Fruit fly (Drosophila melanogaster): ENCODE measurements around the gene CG15546.

The CG15546 gene

dm6 chr3R:30923581-30923980, 47.6 kb upstream of the CG15546 start (continued):
- no peak for TF ChIP-seq bbx (GFP tag; IDR thresholded peaks at IDR 0.05; ENCODE audit: partially characterized antibody)
- no peak for TF ChIP-seq CG10366 (GFP tag; IDR thresholded peaks at IDR 0.05)
- TF ChIP-seq CG6854 (GFP tag; optimal IDR thresholded peaks at IDR 0.05), result no peak
- no peak for TF ChIP-seq CG14050 (GFP tag; IDR thresholded peaks at IDR 0.05)
- no peak for TF ChIP-seq CG16815 (GFP tag; optimal IDR thresholded peaks at IDR 0.05)
- no peak for TF ChIP-seq so (GFP tag; IDR thresholded peaks at IDR 0.05)
- TF ChIP-seq Sox102F (GFP tag; optimal IDR thresholded peaks at IDR 0.05), result no peak
- no peak for TF ChIP-seq Deaf1 (tag; optimal IDR thresholded peaks at IDR 0.05)
- TF ChIP-seq CG3726 (GFP tag; IDR thresholded peaks at IDR 0.05), result no peak
- TF ChIP-seq CG9437 (GFP tag; optimal IDR thresholded peaks at IDR 0.05), result no peak
- TF ChIP-seq sens (GFP tag), result peak; percentile 13
- no peak for TF ChIP-seq lov (optimal IDR thresholded peaks at IDR 0.05)
- no peak for TF ChIP-seq lov (GFP tag; IDR thresholded peaks at IDR 0.05)
- TF ChIP-seq CG18619 (GFP tag; optimal IDR thresholded peaks at IDR 0.05), result no peak
- TF ChIP-seq D19A (tag; optimal IDR thresholded peaks at IDR 0.05), result no peak
- no peak for TF ChIP-seq CG11696 (GFP tag; IDR thresholded peaks at IDR 0.05)
- TF ChIP-seq CG13296 (GFP tag; optimal IDR thresholded peaks at IDR 0.05), result no peak
- no peak for TF ChIP-seq caup (GFP tag; optimal IDR thresholded peaks at IDR 0.05; ENCODE audit: severe bottlenecking)
- TF ChIP-seq gem (tag; optimal IDR thresholded peaks at IDR 0.05), result no peak
- peak; percentile 17 for TF ChIP-seq CG10543 (GFP tag; optimal IDR thresholded peaks at IDR 0.05)
- TF ChIP-seq Ets65A (GFP tag), result no peak
- TF ChIP-seq Vsx1 (GFP tag; optimal IDR thresholded peaks at IDR 0.05), result no peak
- TF ChIP-seq sug (tag; optimal IDR thresholded peaks at IDR 0.05), result peak; percentile 48
- TF ChIP-seq CG11723 (GFP tag; optimal IDR thresholded peaks at IDR 0.05), result no peak
- no peak for TF ChIP-seq esg (GFP tag; conservative IDR thresholded peaks at IDR 0.05)
- TF ChIP-seq gce (GFP tag; IDR thresholded peaks at IDR 0.05), result no peak
- no peak for TF ChIP-seq CG13287 (GFP tag; IDR thresholded peaks at IDR 0.05; ENCODE audit: partially characterized antibody)
- TF ChIP-seq exex (tag; optimal IDR thresholded peaks at IDR 0.05), result peak; percentile 85
- TF ChIP-seq lab (GFP tag; optimal IDR thresholded peaks at IDR 0.05), result peak; percentile 79
- TF ChIP-seq Drgx (GFP tag; IDR thresholded peaks at IDR 0.05), result no peak
- no peak for TF ChIP-seq prd (optimal IDR thresholded peaks at IDR 0.05)
- TF ChIP-seq prd (GFP tag; IDR thresholded peaks at IDR 0.05), result no peak
- TF ChIP-seq ara (GFP tag; IDR thresholded peaks at IDR 0.05), result no peak
- no peak for TF ChIP-seq MTF-1 (GFP tag; optimal IDR thresholded peaks at IDR 0.05; ENCODE audit: borderline replicate concordance)
- no peak for TF ChIP-seq bsh (GFP tag; optimal IDR thresholded peaks at IDR 0.05)
- no peak for TF ChIP-seq CG8765 (GFP tag; IDR thresholded peaks at IDR 0.05)
- TF ChIP-seq CG7963 (GFP tag; IDR thresholded peaks at IDR 0.05; ENCODE audit: partially characterized antibody), result no peak

- TF ChIP-seq Gsc (GFP tag; IDR thresholded peaks at IDR 0.05) (no peak), croc (GFP tag; conservative IDR thresholded peaks at IDR 0.05) (no peak), cad (GFP tag; optimal IDR thresholded peaks at IDR 0.05) (peak; percentile 9), CG1602 (GFP tag; optimal IDR thresholded peaks at IDR 0.05) (no peak), crol (GFP tag; IDR thresholded peaks at IDR 0.05) (peak; percentile 52; the same call in 1 of the 2 replicates), Pdp1 (GFP tag; optimal IDR thresholded peaks at IDR 0.05) (peak in 1 of 2 experiments; percentile 32), ac (GFP tag; optimal IDR thresholded peaks at IDR 0.05) (no peak), CG15011 (GFP tag; optimal IDR thresholded peaks at IDR 0.05) (no peak), dimm (GFP tag; IDR thresholded peaks at IDR 0.05) (no peak), CG12219 (GFP tag; optimal IDR thresholded peaks at IDR 0.05) (no peak), CG9727 (GFP tag; optimal IDR thresholded peaks at IDR 0.05) (no peak), Dfd (GFP tag; optimal IDR thresholded peaks at IDR 0.05) (no peak), chn (GFP tag; optimal IDR thresholded peaks at IDR 0.05) (no peak), twi (tag; optimal IDR thresholded peaks at IDR 0.05) (peak; percentile 59)
These were observed 46.4 kb upstream of the CG15546 start for dm6 chr3R:30922414-30922813.
